Worm (Caenorhabditis elegans): ENCODE data around the gene ceh-24.

ce11 chrV:13807232-13807631 is 5.8 kb upstream of the ceh-24 start, which contains the start of gene swan-1:
- TF ChIP-seq unc-62 (GFP tag; optimal IDR thresholded peaks at IDR 0.05) (no peak), tbx-8 (GFP tag; optimal IDR thresholded peaks at IDR 0.05) (no peak), lin-13 (tag; optimal IDR thresholded peaks at IDR 0.05) (no peak), sptf-1 (tag; optimal IDR thresholded peaks at IDR 0.05) (no peak), elt-3 (tag; optimal IDR thresholded peaks at IDR 0.05) (no peak), lsy-2 (tag; optimal IDR thresholded peaks at IDR 0.05) (no peak), nhr-28 (tag; optimal IDR thresholded peaks at IDR 0.05) (no peak), ztf-11 (tag; optimal IDR thresholded peaks at IDR 0.05) (no peak), lin-32 (GFP tag; optimal IDR thresholded peaks at IDR 0.05) (no peak), nhr-76 (tag; optimal IDR thresholded peaks at IDR 0.05) (no peak), unc-39 (tag; optimal IDR thresholded peaks at IDR 0.05) (no peak)

Measured in whole organism, mixed stage, embryonic.